Worm (Caenorhabditis elegans): ENCODE measurements around the gene C55A1.1.

DNA sequence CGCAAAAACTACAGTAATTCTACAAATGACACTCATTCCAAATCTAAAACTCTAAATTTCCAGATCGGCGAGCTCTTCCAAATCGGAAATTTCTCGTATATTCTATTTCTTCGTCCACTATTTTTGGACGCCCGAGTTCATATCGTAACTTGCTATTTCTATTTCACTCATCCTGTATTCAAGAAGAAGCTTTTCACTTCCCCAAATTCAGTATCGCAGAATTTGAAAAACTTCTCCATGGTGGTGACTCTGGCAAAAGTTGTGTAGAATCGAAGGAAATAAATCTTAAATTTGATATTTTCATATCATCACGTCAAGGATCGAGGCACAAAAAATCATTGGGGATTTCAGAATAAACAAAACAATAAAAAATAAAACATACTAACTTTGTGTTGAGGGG is 30.5 kb downstream of the C55A1.1 start:
- TF ChIP-seq fkh-10 (GFP tag; optimal IDR thresholded peaks at IDR 0.05) (no peak), fkh-6 (tag; optimal IDR thresholded peaks at IDR 0.05) (no peak), dve-1 (tag; optimal IDR thresholded peaks at IDR 0.05) (no peak), hlh-6 (tag; optimal IDR thresholded peaks at IDR 0.05) (no peak), ama-1 (optimal IDR thresholded peaks at IDR 0.05) (no peak), dmd-4 (tag; optimal IDR thresholded peaks at IDR 0.05; ENCODE audit: borderline replicate concordance) (no peak), eyg-1 (tag; optimal IDR thresholded peaks at IDR 0.05) (no peak), pros-1 (tag; optimal IDR thresholded peaks at IDR 0.05) (no peak), ceh-30 (tag; optimal IDR thresholded peaks at IDR 0.05) (no peak), pha-4 (tag; optimal IDR thresholded peaks at IDR 0.05) (no peak), nfya-1 (tag; optimal IDR thresholded peaks at IDR 0.05) (no peak), tbx-2 (tag; optimal IDR thresholded peaks at IDR 0.05) (no peak), ceh-24 (tag; optimal IDR thresholded peaks at IDR 0.05) (no peak), elt-4 (tag; optimal IDR thresholded peaks at IDR 0.05) (no peak)

All from whole organism, late embryonic.